Worm (Caenorhabditis elegans): ENCODE results near the gene ceh-100.

ce11 chrII:12626120-12626624 lies 22.7 kb upstream of the ceh-100 start:
- TF ChIP-seq ztf-29 (GFP tag; IDR thresholded peaks at IDR 0.05) (no peak), ref-1 (GFP tag; conservative IDR thresholded peaks at IDR 0.05) (no peak), med-1 (GFP tag; optimal IDR thresholded peaks at IDR 0.05; ENCODE audit: insufficient read depth) (no peak)

Measured in whole organism, midembryonic.